Fruit fly (Drosophila melanogaster): ENCODE results near the gene Cad96Ca.
A peak's percentile ranks its signal among the peaks of the same experiment; 100 is the strongest.

- TF ChIP-seq CG6854 (GFP tag; optimal IDR thresholded peaks at IDR 0.05) (no peak), dsx (GFP tag; optimal IDR thresholded peaks at IDR 0.05; ENCODE audit: poor library complexity, severe bottlenecking) (no peak), OdsH (GFP tag; optimal IDR thresholded peaks at IDR 0.05) (no peak), Sox102F (GFP tag; optimal IDR thresholded peaks at IDR 0.05) (no peak), esn (GFP tag; optimal IDR thresholded peaks at IDR 0.05) (no peak), Ets96B (tag; optimal IDR thresholded peaks at IDR 0.05) (no peak), CG8119 (GFP tag; IDR thresholded peaks at IDR 0.05) (no peak), Blimp-1 (GFP tag; optimal IDR thresholded peaks at IDR 0.05) (no peak), Eip93F (GFP tag; optimal IDR thresholded peaks at IDR 0.05) (no peak), Sox15 (GFP tag; optimal IDR thresholded peaks at IDR 0.05) (no peak), svp (GFP tag) (peak; percentile 13)
These were observed 46.6 kb downstream of the Cad96Ca start for dm6 chr3R:25161520-25161919.
